Worm (Caenorhabditis elegans) whole organism, late embryonic: ENCODE data around the gene W03B1.9.

Source experiments
- ama-1 ChIP-seq: fragments of 150-350 bp; optimal IDR thresholded peaks from 2 replicates; lab custom pipeline; 2014
- ets-4 ChIP-seq: sonication (generic microtip); optimal IDR thresholded peaks from 2 replicates; lab custom pipeline; 2016; ENCODE audit warnings: missing genetic modification characterization, missing compliant biosample characterization
- nfya-1 ChIP-seq: sonication (generic microtip); optimal IDR thresholded peaks from 2 replicates; lab custom pipeline; 2017; ENCODE audit warnings: missing genetic modification characterization, mild to moderate bottlenecking, missing compliant biosample characterization, antibody characterized with exemption, moderate library complexity
- pha-4 ChIP-seq: fragments of 150-350 bp; optimal IDR thresholded peaks from 2 replicates; lab custom pipeline; 2018; ENCODE audit warnings: missing biosample characterization, missing genetic modification reagents, missing genetic modification characterization
- pros-1 ChIP-seq: fragments of 150-350 bp; optimal IDR thresholded peaks from 2 replicates; lab custom pipeline; 2014; ENCODE audit warnings: missing biosample characterization, missing genetic modification reagents, missing genetic modification characterization
- sdc-2 ChIP-seq: sonication (generic microtip); optimal IDR thresholded peaks from 2 replicates; lab custom pipeline; 2016; ENCODE audit warnings: missing genotype, missing genetic modification characterization, missing compliant biosample characterization
- unc-55 ChIP-seq: sonication (generic microtip); optimal IDR thresholded peaks from 2 replicates; lab custom pipeline; 2017; ENCODE audit warnings: missing biosample characterization, missing genetic modification reagents, missing genetic modification characterization

- TF ChIP-seq unc-55 (no peak), ets-4 (no peak), nfya-1 (peak; percentile 85), sdc-2 (tag; lab: Kevin White, UChicago) (no peak), pha-4 (tag; lab: Kevin White, UChicago) (no peak), pros-1 (tag; lab: Kevin White, UChicago) (no peak), ama-1 (lab: Kevin White, UChicago) (no peak)
These were observed 40.8 kb upstream of the W03B1.9 start for ce11 chrIV:4397586-4397985.
